Fruit fly (Drosophila melanogaster): ENCODE measurements around the gene Bsg.

DNA sequence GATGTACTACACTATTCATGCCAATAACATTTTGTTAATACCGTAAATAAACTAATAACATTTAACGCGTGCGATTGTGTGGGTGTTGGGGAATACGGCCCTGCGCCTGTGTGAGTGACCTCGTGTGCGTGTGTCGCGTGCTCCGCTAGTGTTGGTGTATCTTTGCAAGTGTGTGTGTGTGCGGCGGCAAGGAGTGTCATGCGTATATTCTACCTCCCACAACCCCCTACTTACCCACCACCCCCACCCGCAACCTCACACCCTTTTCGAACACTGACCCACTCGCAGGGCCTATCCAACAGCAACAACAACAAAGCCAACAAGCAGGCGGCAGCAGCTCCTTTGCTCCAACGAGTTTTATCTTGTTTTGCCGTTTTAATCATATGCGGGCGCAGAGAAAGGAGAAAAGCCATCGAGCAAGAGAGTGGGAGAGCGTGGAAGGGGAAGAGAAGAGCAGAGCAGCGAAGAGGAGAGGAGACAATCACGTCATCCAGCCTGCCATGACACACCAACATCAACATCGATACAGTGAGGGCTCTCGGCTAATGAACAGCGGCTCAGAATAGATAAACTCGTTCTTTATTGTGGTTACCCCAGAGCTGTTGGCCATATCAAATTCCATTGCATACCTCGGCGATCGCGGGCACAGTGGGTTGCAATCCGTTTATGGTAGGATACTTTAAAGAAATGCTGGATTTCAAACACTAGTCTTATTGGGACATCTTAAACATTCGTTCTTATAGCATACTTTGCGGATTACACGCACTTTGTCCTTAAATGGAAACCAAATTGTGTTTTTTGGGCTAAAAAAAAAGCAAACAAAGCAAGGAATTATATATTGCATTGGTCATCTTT, 1.4 kb downstream of the Bsg start:
- TF ChIP-seq Sin3A (optimal IDR thresholded peaks at IDR 0.05) (no peak), psq (optimal IDR thresholded peaks at IDR 0.05) (no peak), ttk (optimal IDR thresholded peaks at IDR 0.05) (no peak), Myc (optimal IDR thresholded peaks at IDR 0.05) (no peak)
